Worm (Caenorhabditis elegans) whole organism, late embryonic: ENCODE measurements around the gene ugt-10.

Experiments
- C38D4.7 ChIP-seq: fragments of 200-800 bp; sonication (Bioruptor generic); optimal IDR thresholded peaks from 2 replicates; lab custom pipeline; 2018; ENCODE audit warnings: mild to moderate bottlenecking, missing genetic modification characterization, moderate library complexity, missing compliant biosample characterization
- ceh-31 ChIP-seq: sonication (generic microtip); optimal IDR thresholded peaks from 2 replicates; lab custom pipeline; 2016; ENCODE audit warnings: missing genetic modification characterization, missing compliant biosample characterization
- ceh-48 ChIP-seq: sonication (generic microtip); optimal IDR thresholded peaks from 2 replicates; lab custom pipeline; 2016; ENCODE audit warnings: missing genetic modification characterization, inconsistent platforms, missing compliant biosample characterization
- fkh-10 ChIP-seq: fragments of 150-350 bp; optimal IDR thresholded peaks from 2 replicates; lab custom pipeline; 2014; ENCODE audit warnings: missing biosample characterization, missing genetic modification reagents, missing genetic modification characterization
- pat-9 ChIP-seq: fragments of 200-800 bp; sonication (Bioruptor generic); optimal IDR thresholded peaks from 2 replicates; lab custom pipeline; 2018; ENCODE audit warnings: mild to moderate bottlenecking, missing genetic modification characterization, moderate library complexity, missing compliant biosample characterization
- pqm-1 ChIP-seq: sonication (generic microtip); optimal IDR thresholded peaks from 2 replicates; lab custom pipeline; 2016; ENCODE audit warnings: missing genetic modification characterization, missing compliant biosample characterization
- rnt-1 ChIP-seq: sonication (generic microtip); optimal IDR thresholded peaks from 2 replicates; lab custom pipeline; 2016; ENCODE audit warnings: missing genetic modification characterization, missing compliant biosample characterization

ce11 chrV:4890781-4891180 is 9.1 kb downstream of the ugt-10 start:
- TF ChIP-seq C38D4.7 (GFP tag; lab: Kevin White, UChicago) (no peak), ceh-48 (tag; lab: Kevin White, UChicago) (no peak), ceh-31 (tag; lab: Kevin White, UChicago) (no peak), pat-9 (tag; lab: Kevin White, UChicago) (no peak), rnt-1 (no peak), pqm-1 (tag; lab: Kevin White, UChicago) (no peak), fkh-10 (no peak)
